Worm (Caenorhabditis elegans): ENCODE results near the gene unc-105.

DNA sequence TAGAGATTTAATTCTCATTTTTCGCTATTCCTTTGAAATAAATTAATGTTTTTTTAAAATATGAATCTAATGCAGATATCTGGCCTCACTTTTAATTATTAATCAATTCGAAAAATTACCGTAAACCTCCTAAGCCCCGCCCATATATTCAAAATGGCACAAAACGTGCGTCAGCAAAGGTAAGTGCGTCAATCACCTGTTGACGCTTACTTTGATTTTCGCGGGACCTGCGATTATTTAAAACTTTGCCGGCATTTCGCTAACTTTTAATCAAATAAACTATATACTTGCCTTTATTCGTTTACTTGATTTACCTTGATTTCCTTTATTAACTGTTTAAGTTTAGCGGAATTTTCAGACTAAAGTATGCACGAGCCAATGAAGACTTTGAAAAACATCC, 41.7 kb downstream of the unc-105 start, which contains the start of gene pch-2:
- TF ChIP-seq ceh-82 (tag; optimal IDR thresholded peaks at IDR 0.05) = no peak
- TF ChIP-seq tbx-2 (tag; optimal IDR thresholded peaks at IDR 0.05) = no peak
- no peak for TF ChIP-seq unc-62 (GFP tag; optimal IDR thresholded peaks at IDR 0.05)
- TF ChIP-seq elt-3 (tag; optimal IDR thresholded peaks at IDR 0.05) = no peak
- TF ChIP-seq nhr-23 (tag; optimal IDR thresholded peaks at IDR 0.05) = no peak
- no peak for TF ChIP-seq unc-39 (tag; optimal IDR thresholded peaks at IDR 0.05)
- peak; percentile 53 for TF ChIP-seq nhr-25 (tag; optimal IDR thresholded peaks at IDR 0.05)
- TF ChIP-seq ztf-4 (tag; optimal IDR thresholded peaks at IDR 0.05) = no peak
